Worm (Caenorhabditis elegans) whole organism, L1 larva: ENCODE data around the gene K09E2.3.

Experiments
- C34B4.2 ChIP-seq: sonication (generic microtip); optimal IDR thresholded peaks from 2 replicates; lab custom pipeline; 2017; ENCODE audit warnings: mild to moderate bottlenecking, missing genetic modification characterization, missing compliant biosample characterization
- mep-1 ChIP-seq: fragments of 150-350 bp; optimal IDR thresholded peaks from 2 replicates; lab custom pipeline; 2014; ENCODE audit warnings: missing biosample characterization, missing genetic modification characterization
- pag-3 ChIP-seq: sonication (generic microtip); optimal IDR thresholded peaks from 2 replicates; lab custom pipeline; 2017; ENCODE audit warnings: missing genetic modification characterization, mild to moderate bottlenecking, missing compliant biosample characterization, antibody characterized with exemption, borderline replicate concordance; ENCODE audit not compliant: insufficient read depth
- unc-30 ChIP-seq: sonication (generic microtip); optimal IDR thresholded peaks from 2 replicates; lab custom pipeline; 2017; ENCODE audit warnings: missing biosample characterization, missing genetic modification characterization
- unc-62 ChIP-seq: fragments of 150-350 bp; optimal IDR thresholded peaks from 2 replicates; lab custom pipeline; 2014; ENCODE audit warnings: missing biosample characterization, missing genetic modification reagents, missing genetic modification characterization
- vab-15 ChIP-seq: sonication (generic microtip); optimal IDR thresholded peaks from 2 replicates; lab custom pipeline; 2017; ENCODE audit warnings: missing genotype, mild to moderate bottlenecking, missing genetic modification characterization, missing compliant biosample characterization
- ztf-11 ChIP-seq, 2 experiments: sonication (generic microtip); optimal IDR thresholded peaks; 2 replicates each; lab custom pipeline; 2016 to 2017; ENCODE audit warnings: missing genetic modification characterization in 2 of 2, missing biosample characterization in 1 of 2, missing compliant biosample characterization in 1 of 2

DNA sequence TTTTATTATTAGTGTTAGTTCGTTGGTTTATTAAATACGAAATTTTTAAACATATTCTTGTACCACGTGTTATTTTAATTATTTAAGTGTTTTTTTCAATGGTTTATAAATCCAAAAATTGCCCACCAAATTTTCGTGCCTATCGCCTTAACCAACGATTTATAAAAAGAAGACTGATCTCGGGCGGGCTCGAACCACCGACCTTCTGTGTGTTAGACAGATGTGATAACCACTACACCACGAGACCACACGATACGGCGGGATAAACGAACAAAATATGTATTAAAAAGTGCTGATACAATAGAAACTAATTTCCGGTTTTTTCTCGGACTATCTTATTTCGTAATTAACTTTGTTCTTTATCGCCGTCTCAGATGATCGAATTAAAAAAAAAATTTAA is 22.3 kb upstream of the K09E2.3 start:
- no peak for TF ChIP-seq C34B4.2 (tag; lab: Kevin White, UChicago)
- no peak for TF ChIP-seq mep-1
- no peak for TF ChIP-seq ztf-11 (tag; optimal IDR thresholded peaks at IDR 0.05; lab: Kevin White, UChicago)
- TF ChIP-seq vab-15 (tag; lab: Kevin White, UChicago): no peak
- no peak for TF ChIP-seq unc-30 (tag; lab: Kevin White, UChicago)
- TF ChIP-seq pag-3 (tag; lab: Kevin White, UChicago): no peak
- TF ChIP-seq unc-62 (GFP tag; lab: Kevin White, UChicago): no peak
